Fruit fly (Drosophila melanogaster): Measurements from ENCODE around the gene CG5126.

The CG5126 gene

DNA sequence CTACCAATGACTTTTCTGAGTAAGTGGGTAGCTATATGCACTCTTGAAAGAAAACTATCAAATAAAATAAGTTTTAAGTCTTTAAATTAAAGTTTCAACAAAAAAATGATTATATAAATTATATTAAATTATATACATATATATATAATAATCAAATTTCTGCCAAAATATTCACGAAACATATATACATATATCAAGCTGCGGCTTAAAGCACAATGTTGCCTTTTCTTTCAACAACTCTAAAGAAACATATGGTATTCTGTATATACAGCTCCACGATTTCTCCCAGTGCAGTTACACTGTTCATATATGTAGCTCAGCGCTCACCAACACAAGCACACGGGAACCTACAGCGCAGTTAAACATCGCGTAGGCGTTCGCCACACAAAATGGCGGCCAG, 48.3 kb downstream of the CG5126 start (continued):
- TF ChIP-seq Kr (GFP tag; optimal IDR thresholded peaks at IDR 0.05) (no peak), yki (optimal IDR thresholded peaks at IDR 0.05) (no peak), CG1603 (tag; optimal IDR thresholded peaks at IDR 0.05) (no peak), Dip3 (GFP tag; optimal IDR thresholded peaks at IDR 0.05) (no peak), CG2678 (tag; optimal IDR thresholded peaks at IDR 0.05) (peak; percentile 60), CG2712 (tag; optimal IDR thresholded peaks at IDR 0.05) (peak; percentile 19), Awh (GFP tag; IDR thresholded peaks at IDR 0.05) (no peak), Dbx (GFP tag; IDR thresholded peaks at IDR 0.05) (no peak), grn (GFP tag; optimal IDR thresholded peaks at IDR 0.05) (no peak), BEAF-32 (GFP tag; optimal IDR thresholded peaks at IDR 0.05) (no peak), CG13424 (tag; optimal IDR thresholded peaks at IDR 0.05) (no peak), chm (GFP tag; IDR thresholded peaks at IDR 0.05) (no peak), CG5953 (GFP tag; IDR thresholded peaks at IDR 0.05) (no peak), Jarid2 (GFP tag; optimal IDR thresholded peaks at IDR 0.05) (no peak), ci (GFP tag; IDR thresholded peaks at IDR 0.05) (no peak), Opbp (GFP tag; IDR thresholded peaks at IDR 0.05; ENCODE audit: partially characterized antibody) (no peak), sug (tag; optimal IDR thresholded peaks at IDR 0.05) (no peak), CG12071 (GFP tag; optimal IDR thresholded peaks at IDR 0.05) (no peak), CG12236 (GFP tag; optimal IDR thresholded peaks at IDR 0.05) (no peak), Scr (GFP tag; IDR thresholded peaks at IDR 0.05; ENCODE audit: partially characterized antibody) (no peak), row (GFP tag; IDR thresholded peaks at IDR 0.05) (0 out of 3 replicates have a peak, but pooled peaks have one; percentile 33), CG2129 (GFP tag; IDR thresholded peaks at IDR 0.05; ENCODE audit: partially characterized antibody) (no peak), YL-1 (GFP tag; optimal IDR thresholded peaks at IDR 0.05) (no peak), ken (GFP tag; IDR thresholded peaks at IDR 0.05) (no peak), Dfd (GFP tag; optimal IDR thresholded peaks at IDR 0.05) (no peak), CG12155 (GFP tag; optimal IDR thresholded peaks at IDR 0.05) (no peak), Hsf (GFP tag; optimal IDR thresholded peaks at IDR 0.05) (no peak), CG16779 (GFP tag; IDR thresholded peaks at IDR 0.05) (no peak), Hmx (GFP tag; optimal IDR thresholded peaks at IDR 0.05) (no peak), hb (GFP tag; IDR thresholded peaks at IDR 0.05; ENCODE audit: partially characterized antibody) (no peak), CG15514 (GFP tag; optimal IDR thresholded peaks at IDR 0.05) (no peak), repo (GFP tag; optimal IDR thresholded peaks at IDR 0.05) (no peak), CG1832 (GFP tag; optimal IDR thresholded peaks at IDR 0.05) (no peak), mam (GFP tag; optimal IDR thresholded peaks at IDR 0.05) (no peak), H15 (GFP tag; IDR thresholded peaks at IDR 0.05) (no peak), Vsx1 (GFP tag; optimal IDR thresholded peaks at IDR 0.05) (no peak), CG14667 (GFP tag; IDR thresholded peaks at IDR 0.05) (no peak), CG17802 (tag; optimal IDR thresholded peaks at IDR 0.05) (no peak), CG30403 (GFP tag; optimal IDR thresholded peaks at IDR 0.05) (no peak), CG11247 (GFP tag; IDR thresholded peaks at IDR 0.05) (no peak), sqz (GFP tag; optimal IDR thresholded peaks at IDR 0.05) (no peak), CG1529 (GFP tag; optimal IDR thresholded peaks at IDR 0.05) (no peak), unc-4 (GFP tag; IDR thresholded peaks at IDR 0.05; ENCODE audit: partially characterized antibody) (no peak), CG13624 (GFP tag; optimal IDR thresholded peaks at IDR 0.05) (no peak), az2 (GFP tag; optimal IDR thresholded peaks at IDR 0.05) (peak; percentile 8), crol (GFP tag; IDR thresholded peaks at IDR 0.05) (no peak), Ptx1 (GFP tag; IDR thresholded peaks at IDR 0.05) (no peak), Chrac-16 (GFP tag; optimal IDR thresholded peaks at IDR 0.05) (no peak), CG8944 (GFP tag; optimal IDR thresholded peaks at IDR 0.05) (no peak), tll (GFP tag; optimal IDR thresholded peaks at IDR 0.05) (no peak), CG11560 (tag; IDR thresholded peaks at IDR 0.05) (no peak), zen (tag; optimal IDR thresholded peaks at IDR 0.05) (no peak)

All from whole organism, embryonic.